Worm (Caenorhabditis elegans) whole organism, L2 larva: ENCODE measurements around the gene xpd-1.

ENCODE experiments used
- C34F6.9 ChIP-seq: fragments of 150-350 bp; optimal IDR thresholded peaks from 2 replicates; lab custom pipeline; 2014; ENCODE audit warnings: missing biosample characterization, missing genetic modification characterization
- F13H6.1 ChIP-seq: sonication (generic microtip); optimal IDR thresholded peaks from 2 replicates; lab custom pipeline; 2016; ENCODE audit warnings: missing genetic modification characterization, missing compliant biosample characterization
- R02D3.7 ChIP-seq: fragments of 150-350 bp; optimal IDR thresholded peaks from 2 replicates; lab custom pipeline; 2014; ENCODE audit warnings: missing biosample characterization, missing genetic modification characterization
- Y55F3AM.14 ChIP-seq: fragments of 200-800 bp; sonication (Bioruptor generic); optimal IDR thresholded peaks from 2 replicates; lab custom pipeline; 2018; ENCODE audit warnings: mild to moderate bottlenecking, missing genetic modification characterization, missing compliant biosample characterization
- ZK546.5 ChIP-seq: sonication (generic microtip); optimal IDR thresholded peaks from 2 replicates; lab custom pipeline; 2017; ENCODE audit warnings: missing biosample characterization, missing genetic modification characterization
- alr-1 ChIP-seq: fragments of 150-350 bp; optimal IDR thresholded peaks from 2 replicates; lab custom pipeline; 2014; ENCODE audit warnings: missing biosample characterization, missing genetic modification characterization
- ama-1 ChIP-seq: fragments of 150-350 bp; optimal IDR thresholded peaks from 2 replicates; lab custom pipeline; 2018; ENCODE audit warnings: inconsistent platforms
- blmp-1 ChIP-seq: sonication (generic microtip); optimal IDR thresholded peaks from 2 replicates; lab custom pipeline; 2017; ENCODE audit warnings: missing genetic modification characterization, mild to moderate bottlenecking, missing compliant biosample characterization, antibody characterized with exemption, moderate library complexity; ENCODE audit not compliant: insufficient read depth
- ceh-16 ChIP-seq: fragments of 150-350 bp; optimal IDR thresholded peaks from 2 replicates; lab custom pipeline; 2014; ENCODE audit warnings: missing biosample characterization, missing genetic modification characterization
- ceh-82 ChIP-seq: fragments of 150-350 bp; optimal IDR thresholded peaks from 2 replicates; lab custom pipeline; 2014; ENCODE audit warnings: missing biosample characterization, missing genetic modification characterization
- crh-2 ChIP-seq: sonication (generic microtip); optimal IDR thresholded peaks from 2 replicates; lab custom pipeline; 2017; ENCODE audit warnings: missing biosample characterization, missing genetic modification characterization
- dmd-4 ChIP-seq: sonication (generic microtip); optimal IDR thresholded peaks from 2 replicates; lab custom pipeline; 2017; ENCODE audit warnings: missing biosample characterization, missing genetic modification characterization
- egl-27 ChIP-seq: sonication (generic microtip); optimal IDR thresholded peaks from 3 replicates; lab custom pipeline; 2017; ENCODE audit warnings: missing biosample characterization, missing genetic modification reagents, missing genetic modification characterization
- elt-1 ChIP-seq: fragments of 150-350 bp; optimal IDR thresholded peaks from 2 replicates; lab custom pipeline; 2014; ENCODE audit warnings: missing biosample characterization, missing genetic modification characterization
- elt-3 ChIP-seq: sonication (generic microtip); optimal IDR thresholded peaks from 2 replicates; lab custom pipeline; 2017; ENCODE audit warnings: missing biosample characterization, missing genetic modification characterization
- fos-1 ChIP-seq: fragments of 150-350 bp; optimal IDR thresholded peaks from 2 replicates; lab custom pipeline; 2014; ENCODE audit warnings: missing biosample characterization, missing genetic modification characterization
- gmeb-1 ChIP-seq: fragments of 150-350 bp; optimal IDR thresholded peaks from 2 replicates; lab custom pipeline; 2014; ENCODE audit warnings: missing biosample characterization, missing genetic modification characterization
- lin-11 ChIP-seq: fragments of 150-350 bp; sonication (generic microtip); optimal IDR thresholded peaks from 2 replicates; lab custom pipeline; 2014; ENCODE audit warnings: missing biosample characterization, missing genetic modification characterization, inconsistent platforms, mixed read lengths
- lin-13 ChIP-seq: fragments of 150-350 bp; optimal IDR thresholded peaks from 2 replicates; lab custom pipeline; 2014; ENCODE audit warnings: missing biosample characterization, missing genetic modification reagents, missing genetic modification characterization
- lsy-2 ChIP-seq, 2 experiments: fragments of 150-350 bp in 1 of 2; sonication (generic microtip) in 1 of 2; optimal IDR thresholded peaks; 2 replicates each; lab custom pipeline; 2014 to 2017; ENCODE audit warnings: missing biosample characterization in 2 of 2, missing genetic modification characterization in 2 of 2
- mbf-1 ChIP-seq: sonication (generic microtip); optimal IDR thresholded peaks from 2 replicates; lab custom pipeline; 2017; ENCODE audit warnings: missing biosample characterization, missing genetic modification characterization
- mdl-1 ChIP-seq, 2 experiments: fragments of 150-350 bp in 1 of 2; sonication (generic microtip) in 1 of 2; optimal IDR thresholded peaks; 2 replicates each; lab custom pipeline; 2017; ENCODE audit warnings: missing biosample characterization in 2 of 2, missing genetic modification characterization in 2 of 2
- nhr-10 ChIP-seq: sonication (generic microtip); optimal IDR thresholded peaks from 2 replicates; lab custom pipeline; 2017; ENCODE audit warnings: missing biosample characterization, missing genetic modification characterization
- nhr-11 ChIP-seq: fragments of 150-350 bp; optimal IDR thresholded peaks from 2 replicates; lab custom pipeline; 2014; ENCODE audit warnings: missing biosample characterization, missing genetic modification characterization
- nhr-21 ChIP-seq: fragments of 150-350 bp; optimal IDR thresholded peaks from 2 replicates; lab custom pipeline; 2014; ENCODE audit warnings: missing biosample characterization, missing genetic modification characterization
- nhr-23 ChIP-seq: fragments of 150-350 bp; optimal IDR thresholded peaks from 2 replicates; lab custom pipeline; 2014; ENCODE audit warnings: missing biosample characterization, missing genetic modification reagents, missing genetic modification characterization
- nhr-237 ChIP-seq: fragments of 150-350 bp; optimal IDR thresholded peaks from 2 replicates; lab custom pipeline; 2014; ENCODE audit warnings: missing biosample characterization, missing genetic modification characterization
- nhr-6 ChIP-seq: fragments of 150-350 bp; optimal IDR thresholded peaks from 2 replicates; lab custom pipeline; 2014; ENCODE audit warnings: missing biosample characterization, missing genetic modification characterization
- nhr-77 ChIP-seq: fragments of 150-350 bp; optimal IDR thresholded peaks from 2 replicates; lab custom pipeline; 2014; ENCODE audit warnings: missing biosample characterization, missing genetic modification characterization
- peb-1 ChIP-seq: fragments of 150-350 bp; optimal IDR thresholded peaks from 2 replicates; lab custom pipeline; 2014; ENCODE audit warnings: missing biosample characterization, missing genetic modification characterization
- sem-4 ChIP-seq: fragments of 150-350 bp; optimal IDR thresholded peaks from 2 replicates; lab custom pipeline; 2014; ENCODE audit warnings: missing biosample characterization, missing genetic modification reagents, missing genetic modification characterization
- skn-1 ChIP-seq: sonication (generic microtip); optimal IDR thresholded peaks from 2 replicates; lab custom pipeline; 2017; ENCODE audit warnings: missing biosample characterization, missing genetic modification characterization
- sma-9 ChIP-seq, 2 experiments: fragments of 150-350 bp in 1 of 2; sonication (generic microtip) in 1 of 2; optimal IDR thresholded peaks; 2 replicates each; lab custom pipeline; 2014 to 2016; ENCODE audit warnings: missing genetic modification characterization in 2 of 2, mild to moderate bottlenecking in 1 of 2, missing biosample characterization in 1 of 2, missing compliant biosample characterization in 1 of 2, missing genetic modification reagents in 1 of 2, moderate library complexity in 1 of 2
- unc-55 ChIP-seq: fragments of 150-350 bp; sonication (generic microtip); optimal IDR thresholded peaks from 3 replicates; lab custom pipeline; 2014; ENCODE audit warnings: missing biosample characterization, missing genetic modification reagents, missing genetic modification characterization
- unc-62 ChIP-seq: fragments of 150-350 bp; optimal IDR thresholded peaks from 2 replicates; lab custom pipeline; 2014; ENCODE audit warnings: missing biosample characterization, missing genetic modification reagents, missing genetic modification characterization
- zag-1 ChIP-seq: fragments of 150-350 bp; optimal IDR thresholded peaks from 2 replicates; lab custom pipeline; 2014; ENCODE audit warnings: missing biosample characterization, missing genetic modification characterization
- ztf-1 ChIP-seq: fragments of 200-800 bp; sonication (Bioruptor generic); conservative IDR thresholded peaks from 2 replicates; pipeline ENCODE4 v1.3.6; 2022; ENCODE audit warnings: missing genetic modification characterization, missing compliant biosample characterization
- ztf-11 ChIP-seq: sonication (generic microtip); optimal IDR thresholded peaks from 2 replicates; lab custom pipeline; 2017; ENCODE audit warnings: missing biosample characterization, missing genetic modification characterization
- ztf-4 ChIP-seq: fragments of 150-350 bp; optimal IDR thresholded peaks from 2 replicates; lab custom pipeline; 2014; ENCODE audit warnings: missing biosample characterization, missing genetic modification characterization

The xpd-1 gene

DNA sequence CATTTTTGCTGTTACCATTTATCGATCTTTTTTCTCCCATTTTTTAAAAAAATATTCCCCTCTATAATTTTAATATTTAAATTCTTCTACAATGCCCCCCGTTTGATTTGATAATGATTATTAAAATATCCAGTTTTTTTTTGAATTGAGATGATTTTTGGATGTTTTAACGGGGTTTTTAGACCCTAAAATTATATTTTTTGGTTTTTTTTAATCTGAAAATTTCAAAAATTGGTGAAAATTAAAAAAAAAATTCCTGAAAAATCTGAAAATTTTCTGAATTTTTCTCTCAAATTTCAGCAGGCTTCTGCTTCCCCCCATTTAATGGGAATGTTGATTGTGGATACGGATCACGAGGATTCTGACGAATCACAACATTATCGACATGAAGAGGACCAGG lies 10.7 kb upstream of the xpd-1 start, which contains the start of gene Y50D7A.3:
Gene Y50D7A.3 (plus strand): TSS at position 301 of the 400 bp plus-strand sequence.
- TF ChIP-seq fos-1 (tag; lab: Kevin White, UChicago) (no peak), mdl-1 (tag; optimal IDR thresholded peaks at IDR 0.05; lab: Kevin White, UChicago) (no peak), ceh-82 (tag; lab: Kevin White, UChicago) (no peak), crh-2 (tag; lab: Kevin White, UChicago) (no peak), lin-11 (tag; lab: Kevin White, UChicago) (no peak), nhr-6 (tag; lab: Kevin White, UChicago) (no peak), nhr-77 (tag; lab: Kevin White, UChicago) (no peak), mbf-1 (tag; lab: Kevin White, UChicago) (no peak), sem-4 (no peak), C34F6.9 (no peak), elt-1 (tag; lab: Kevin White, UChicago) (no peak), Y55F3AM.14 (GFP tag; lab: Kevin White, UChicago) (no peak), peb-1 (tag; lab: Kevin White, UChicago) (no peak), ztf-1 (no peak), gmeb-1 (no peak), nhr-10 (no peak), sma-9 (GFP tag; optimal IDR thresholded peaks at IDR 0.05; lab: Kevin White, UChicago) (no peak), sma-9 (tag; optimal IDR thresholded peaks at IDR 0.05; lab: Kevin White, UChicago) (no peak), blmp-1 (tag; lab: Kevin White, UChicago) (no peak), unc-55 (no peak), F13H6.1 (no peak)
- TF ChIP-seq, all 48 proteins: peak for 0

ce11 chrIII:282506-282905 lies 17.6 kb downstream of the xpd-1 start:
- no peak for TF ChIP-seq mbf-1 (tag; lab: Kevin White, UChicago)
- TF ChIP-seq ama-1 (lab: Kevin White, UChicago) = no peak
- TF ChIP-seq ceh-16 = no peak
- TF ChIP-seq sma-9 (GFP tag; optimal IDR thresholded peaks at IDR 0.05; lab: Kevin White, UChicago) = no peak
- TF ChIP-seq sma-9 (tag; optimal IDR thresholded peaks at IDR 0.05; lab: Kevin White, UChicago) = no peak
- TF ChIP-seq ZK546.5 (tag; lab: Kevin White, UChicago) = no peak
- no peak for TF ChIP-seq nhr-6 (tag; lab: Kevin White, UChicago)
- no peak for TF ChIP-seq C34F6.9
- TF ChIP-seq nhr-23 = no peak
- no peak for TF ChIP-seq lsy-2 (tag; optimal IDR thresholded peaks at IDR 0.05; lab: Kevin White, UChicago)
- TF ChIP-seq R02D3.7 (tag; lab: Kevin White, UChicago) = no peak
- TF ChIP-seq elt-1 (tag; lab: Kevin White, UChicago) = no peak
- TF ChIP-seq nhr-21 = no peak
- no peak for TF ChIP-seq sem-4
- TF ChIP-seq fos-1 (tag; lab: Kevin White, UChicago) = no peak
- no peak for TF ChIP-seq ztf-4 (tag; lab: Kevin White, UChicago)
- no peak for TF ChIP-seq zag-1 (tag; lab: Kevin White, UChicago)
- no peak for TF ChIP-seq egl-27 (tag; lab: Kevin White, UChicago)

DNA sequence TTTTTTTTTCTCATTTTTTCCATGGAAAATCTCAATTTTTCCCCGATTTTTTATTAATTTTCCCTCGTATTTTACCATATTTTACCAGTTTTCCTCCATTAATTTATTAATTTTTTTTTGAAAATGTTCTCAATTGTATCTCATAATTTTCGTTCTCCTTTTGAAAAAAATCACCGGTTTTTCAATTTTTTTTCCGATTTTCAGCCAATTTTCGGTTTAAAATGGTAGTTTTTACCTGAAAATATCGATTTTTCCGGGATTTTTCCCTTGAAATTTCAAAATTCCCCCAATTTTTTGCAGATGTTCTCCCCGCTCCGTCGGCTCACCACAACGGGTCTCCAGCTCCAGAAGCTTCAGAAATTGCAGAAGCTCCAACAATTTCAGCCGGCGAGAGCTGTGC lies 18.9 kb downstream of the xpd-1 start, which contains the start of gene taco-1:
Gene taco-1 (plus strand): TSS at position 301 of the 400 bp plus-strand sequence.
- no peak for TF ChIP-seq nhr-77 (tag; lab: Kevin White, UChicago)
- TF ChIP-seq unc-62 (GFP tag; lab: Kevin White, UChicago) = no peak
- no peak for TF ChIP-seq unc-55
- TF ChIP-seq nhr-6 (tag; lab: Kevin White, UChicago) = no peak
- no peak for TF ChIP-seq ztf-11 (tag; lab: Kevin White, UChicago)
- no peak for TF ChIP-seq ceh-16
- TF ChIP-seq mbf-1 (tag; lab: Kevin White, UChicago) = no peak

- TF ChIP-seq dmd-4 (tag; lab: Kevin White, UChicago) (no peak), nhr-237 (tag; lab: Kevin White, UChicago) (no peak), nhr-11 (tag; lab: Kevin White, UChicago) (no peak), alr-1 (tag; lab: Kevin White, UChicago) (no peak), elt-1 (tag; lab: Kevin White, UChicago) (no peak), nhr-6 (tag; lab: Kevin White, UChicago) (no peak), blmp-1 (tag; lab: Kevin White, UChicago) (no peak), lin-13 (GFP tag; lab: Kevin White, UChicago) (no peak), unc-55 (no peak), zag-1 (tag; lab: Kevin White, UChicago) (no peak), skn-1 (tag; lab: Kevin White, UChicago) (no peak), elt-3 (no peak), crh-2 (tag; lab: Kevin White, UChicago) (no peak), egl-27 (tag; lab: Kevin White, UChicago) (no peak), mdl-1 (tag; optimal IDR thresholded peaks at IDR 0.05; lab: Kevin White, UChicago) (no peak)
- TF ChIP-seq, all 48 proteins: peak for 0
Observed at ce11 chrIII:292340-292739, 27.4 kb downstream of the xpd-1 start, which contains the start of gene Y50D7A.1. TSS of gene Y50D7A.1 (plus strand) at chrIII:292640.
